Worm (Caenorhabditis elegans) whole organism, L3 larva: Measurements from ENCODE around the gene Y51A2A.5.

Experiments
- ceh-28 ChIP-seq: fragments of 150-350 bp; optimal IDR thresholded peaks from 2 replicates; lab custom pipeline; 2014; ENCODE audit warnings: missing biosample characterization, missing genetic modification reagents, missing genetic modification characterization
- lsy-12 ChIP-seq: sonication (generic microtip); optimal IDR thresholded peaks from 2 replicates; lab custom pipeline; 2016; ENCODE audit warnings: mild to moderate bottlenecking, missing genetic modification characterization, missing compliant biosample characterization
- skn-1 ChIP-seq: fragments of 150-350 bp; optimal IDR thresholded peaks from 2 replicates; lab custom pipeline; 2014; ENCODE audit warnings: missing biosample characterization, missing genetic modification characterization
- zag-1 ChIP-seq: fragments of 150-350 bp; optimal IDR thresholded peaks from 2 replicates; lab custom pipeline; 2014; ENCODE audit warnings: missing biosample characterization, missing genetic modification characterization
- ztf-4 ChIP-seq: fragments of 150-350 bp; optimal IDR thresholded peaks from 2 replicates; lab custom pipeline; 2014; ENCODE audit warnings: missing biosample characterization, missing genetic modification characterization

ce11 chrV:18344194-18344593 is 45.6 kb downstream of the Y51A2A.5 start:
- TF ChIP-seq lsy-12 (tag; lab: Kevin White, UChicago): no peak
- TF ChIP-seq ceh-28: no peak
- TF ChIP-seq skn-1 (tag; lab: Kevin White, UChicago): no peak
- TF ChIP-seq zag-1 (tag; lab: Kevin White, UChicago): no peak
- no peak for TF ChIP-seq ztf-4 (tag; lab: Kevin White, UChicago)
